Fruit fly (Drosophila melanogaster) whole organism, prepupa: ENCODE data around the gene Myo10A.

ENCODE experiments used
- Blimp-1 ChIP-seq: fragments of 200-800 bp; sonication (Bioruptor generic); optimal IDR thresholded peaks from 3 replicates; lab custom pipeline; 2017; ENCODE audit warnings: missing biosample characterization, missing genetic modification characterization, mild to moderate bottlenecking, moderate library complexity, missing genetic modification reagents
- CG10631 ChIP-seq: fragments of 200-800 bp; sonication (Bioruptor generic); optimal IDR thresholded peaks from 2 replicates; lab custom pipeline; 2016; ENCODE audit warnings: missing biosample characterization, missing genetic modification characterization
- CG10669 ChIP-seq: fragments of 200-800 bp; sonication (Bioruptor generic); optimal IDR thresholded peaks from 3 replicates; lab custom pipeline; 2018; ENCODE audit warnings: missing biosample characterization, mild to moderate bottlenecking, missing genetic modification characterization, moderate library complexity
- CG1621 ChIP-seq: fragments of 200-800 bp; sonication (Bioruptor generic); optimal IDR thresholded peaks from 3 replicates; lab custom pipeline; 2018; ENCODE audit warnings: missing biosample characterization, mild to moderate bottlenecking, missing genetic modification characterization
- CG16779 ChIP-seq: fragments of 200-800 bp; sonication (Bioruptor generic); optimal IDR thresholded peaks from 3 replicates; lab custom pipeline; 2017; ENCODE audit warnings: missing biosample characterization, mild to moderate bottlenecking, missing genetic modification characterization
- CG32006 ChIP-seq: fragments of 200-800 bp; sonication (Bioruptor generic); optimal IDR thresholded peaks from 3 replicates; lab custom pipeline; 2017; ENCODE audit warnings: missing biosample characterization, mild to moderate bottlenecking, missing genetic modification characterization
- CG3919 ChIP-seq: fragments of 200-800 bp; sonication (Bioruptor generic); optimal IDR thresholded peaks from 3 replicates; lab custom pipeline; 2016; ENCODE audit warnings: missing biosample characterization, missing genetic modification characterization
- CG4318 ChIP-seq: fragments of 200-800 bp; sonication (Bioruptor generic); optimal IDR thresholded peaks from 3 replicates; lab custom pipeline; 2017; ENCODE audit warnings: missing biosample characterization, mild to moderate bottlenecking, missing genetic modification characterization
- CG6163 ChIP-seq: fragments of 200-800 bp; sonication (Bioruptor generic); IDR thresholded peaks from 3 replicates; pipeline ENCODE4 v1.3.6; 2022; ENCODE audit warnings: missing biosample characterization, missing genetic modification characterization
- CG6276 ChIP-seq: fragments of 200-800 bp; sonication (Bioruptor generic); optimal IDR thresholded peaks from 2 replicates; lab custom pipeline; 2017; ENCODE audit warnings: missing biosample characterization, mild to moderate bottlenecking, missing genetic modification characterization
- CG6808 ChIP-seq: fragments of 200-800 bp; sonication (Bioruptor generic); optimal IDR thresholded peaks from 3 replicates; lab custom pipeline; 2017; ENCODE audit warnings: missing biosample characterization, missing genetic modification characterization, mild to moderate bottlenecking, moderate library complexity, missing genetic modification reagents
- CG6854 ChIP-seq: fragments of 200-800 bp; sonication (Bioruptor generic); optimal IDR thresholded peaks from 2 replicates; lab custom pipeline; 2017; ENCODE audit warnings: missing biosample characterization, mild to moderate bottlenecking, missing genetic modification characterization
- CG8119 ChIP-seq: fragments of 200-800 bp; sonication (Bioruptor generic); IDR thresholded peaks from 3 replicates; pipeline ENCODE4 v1.3.6; 2022; ENCODE audit warnings: missing biosample characterization, missing genetic modification characterization
- CG8632 ChIP-seq: fragments of 200-800 bp; sonication (Bioruptor generic); optimal IDR thresholded peaks from 3 replicates; lab custom pipeline; 2016; ENCODE audit warnings: missing biosample characterization, missing genetic modification characterization
- CG9139 ChIP-seq: fragments of 200-800 bp; sonication (Bioruptor generic); optimal IDR thresholded peaks from 3 replicates; lab custom pipeline; 2017; ENCODE audit warnings: missing biosample characterization, mild to moderate bottlenecking, missing genetic modification characterization
- Eip75B ChIP-seq: fragments of 200-800 bp; sonication (Bioruptor generic); optimal IDR thresholded peaks from 3 replicates; lab custom pipeline; 2016; ENCODE audit warnings: missing biosample characterization, missing genetic modification characterization
- Eip78C ChIP-seq: fragments of 200-800 bp; sonication (Bioruptor generic); peaks from one replicate; lab custom pipeline; 2016; ENCODE audit warnings: missing biosample characterization, missing genetic modification characterization
- Eip93F ChIP-seq: fragments of 200-800 bp; sonication (Bioruptor generic); optimal IDR thresholded peaks from 2 replicates; lab custom pipeline; 2016; ENCODE audit warnings: missing biosample characterization, mild to moderate bottlenecking, missing genetic modification characterization
- Ets21C ChIP-seq: fragments of 200-800 bp; sonication (Bioruptor generic); optimal IDR thresholded peaks from 3 replicates; lab custom pipeline; 2016; ENCODE audit warnings: missing biosample characterization, missing genetic modification characterization
- Hr39 ChIP-seq: fragments of 200-800 bp; sonication (Bioruptor generic); optimal IDR thresholded peaks from 2 replicates; lab custom pipeline; 2016; ENCODE audit warnings: missing biosample characterization, missing genetic modification characterization
- Hr4 ChIP-seq: fragments of 200-800 bp; sonication (Bioruptor generic); optimal IDR thresholded peaks from 3 replicates; lab custom pipeline; 2016; ENCODE audit warnings: missing biosample characterization, missing genetic modification characterization
- Lpt ChIP-seq: fragments of 200-800 bp; sonication (Bioruptor generic); optimal IDR thresholded peaks from 3 replicates; lab custom pipeline; 2016; ENCODE audit warnings: missing biosample characterization, missing genetic modification characterization
- Met ChIP-seq: fragments of 200-800 bp; sonication (Bioruptor generic); optimal IDR thresholded peaks from 3 replicates; lab custom pipeline; 2016; ENCODE audit warnings: missing biosample characterization, missing genetic modification characterization
- Sox102F ChIP-seq: fragments of 200-800 bp; sonication (Bioruptor generic); optimal IDR thresholded peaks from 2 replicates; lab custom pipeline; 2016; ENCODE audit warnings: missing biosample characterization, mild to moderate bottlenecking, missing genetic modification characterization
- Sox14 ChIP-seq: fragments of 200-800 bp; sonication (Bioruptor generic); optimal IDR thresholded peaks from 3 replicates; lab custom pipeline; 2016; ENCODE audit warnings: missing biosample characterization, missing genetic modification characterization
- achi ChIP-seq: fragments of 200-800 bp; sonication (Bioruptor generic); optimal IDR thresholded peaks from 3 replicates; lab custom pipeline; 2016; ENCODE audit warnings: missing biosample characterization, missing genetic modification characterization
- acj6 ChIP-seq: fragments of 200-800 bp; sonication (Bioruptor generic); optimal IDR thresholded peaks from 3 replicates; lab custom pipeline; 2016; ENCODE audit warnings: missing biosample characterization, missing genetic modification characterization
- cyc ChIP-seq: fragments of 200-800 bp; sonication (Bioruptor generic); optimal IDR thresholded peaks from 3 replicates; lab custom pipeline; 2016; ENCODE audit warnings: missing biosample characterization, missing genetic modification characterization
- dsx ChIP-seq: fragments of 200-800 bp; optimal IDR thresholded peaks from 3 replicates; lab custom pipeline; 2019; ENCODE audit warnings: missing biosample characterization, mild to moderate bottlenecking, missing genetic modification characterization, moderate library complexity; ENCODE audit not compliant: poor library complexity, severe bottlenecking
- eg ChIP-seq: fragments of 200-800 bp; sonication (Bioruptor generic); IDR thresholded peaks from 3 replicates; pipeline ENCODE4 v1.3.6; 2022; ENCODE audit warnings: missing biosample characterization, missing genetic modification characterization
- fd59A ChIP-seq: fragments of 200-800 bp; sonication (Bioruptor generic); optimal IDR thresholded peaks from 2 replicates; lab custom pipeline; 2017; ENCODE audit warnings: missing biosample characterization, mild to moderate bottlenecking, missing genetic modification characterization, missing genetic modification reagents
- net ChIP-seq: fragments of 200-800 bp; sonication (Bioruptor generic); optimal IDR thresholded peaks from 3 replicates; lab custom pipeline; 2016; ENCODE audit warnings: missing biosample characterization, missing genetic modification characterization
- spab ChIP-seq: fragments of 200-800 bp; sonication (Bioruptor generic); optimal IDR thresholded peaks from 2 replicates; lab custom pipeline; 2017; ENCODE audit warnings: missing biosample characterization, mild to moderate bottlenecking, missing genetic modification characterization, missing genetic modification reagents
- ss ChIP-seq, 2 experiments: fragments of 200-800 bp; sonication (Bioruptor generic); optimal IDR thresholded peaks; 2 replicates in 1 of 2; 3 replicates in 1 of 2; lab custom pipeline; 2017 to 2018; ENCODE audit warnings: mild to moderate bottlenecking in 2 of 2, missing biosample characterization in 2 of 2, missing genetic modification characterization in 2 of 2, moderate library complexity in 1 of 2
- svp ChIP-seq: fragments of 200-800 bp; sonication (Bioruptor generic); peaks from one replicate; lab custom pipeline; 2016; ENCODE audit warnings: missing biosample characterization, missing genetic modification characterization
- topi ChIP-seq: fragments of 200-800 bp; sonication (Bioruptor generic); optimal IDR thresholded peaks from 3 replicates; lab custom pipeline; 2016; ENCODE audit warnings: missing biosample characterization, missing genetic modification characterization
- vri ChIP-seq: fragments of 200-800 bp; sonication (Bioruptor generic); optimal IDR thresholded peaks from 3 replicates; lab custom pipeline; 2016; ENCODE audit warnings: missing biosample characterization, mild to moderate bottlenecking, missing genetic modification characterization

The Myo10A gene

dm6 chrX:10927110-10927509 lies 3.5 kb upstream of the Myo10A start, which contains the start of gene CG2145 (continued):
- TF ChIP-seq cyc (GFP tag; lab: Kevin White, UChicago) (peak; percentile 19), CG8632 (GFP tag; lab: Kevin White, UChicago) (peak; percentile 34), Hr39 (GFP tag; lab: Kevin White, UChicago) (peak; percentile 13), topi (GFP tag; lab: Kevin White, UChicago) (peak; percentile 56), vri (GFP tag; lab: Kevin White, UChicago) (peak; percentile 56), CG32006 (GFP tag; lab: Kevin White, UChicago) (peak; percentile 26), CG3919 (GFP tag; lab: Kevin White, UChicago) (peak; percentile 75), Eip93F (peak; percentile 85), Sox14 (GFP tag; lab: Kevin White, UChicago) (no peak), CG1621 (peak; percentile 12), Eip78C (GFP tag; lab: Kevin White, UChicago) (peak; percentile 71), CG10631 (peak; percentile 4)
- TF ChIP-seq, all 60 proteins: peak for 40

DNA sequence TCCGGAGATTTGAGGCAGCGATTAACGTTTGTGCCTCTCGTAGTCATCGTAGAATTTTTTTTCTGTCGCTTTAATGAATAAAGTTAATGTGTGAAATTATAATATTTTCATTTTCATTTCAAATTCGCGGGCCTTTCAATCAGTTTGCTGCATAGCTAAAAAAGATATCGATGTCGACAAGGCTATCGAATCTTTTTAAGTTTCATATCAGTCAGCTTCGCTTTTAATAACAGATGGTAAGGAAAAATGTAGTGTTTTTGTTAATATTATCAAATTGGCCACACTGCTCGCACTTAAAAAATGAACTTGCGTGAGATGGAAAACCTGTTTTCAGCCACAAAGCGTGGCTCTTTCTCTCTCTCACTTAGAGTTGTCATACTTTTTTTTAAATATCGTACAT lies 1.0 kb upstream of the Myo10A start:
- TF ChIP-seq acj6 (no peak), CG10669 (no peak), Eip78C (GFP tag; lab: Kevin White, UChicago) (peak; percentile 11), Hr4 (GFP tag; lab: Kevin White, UChicago) (no peak)

DNA sequence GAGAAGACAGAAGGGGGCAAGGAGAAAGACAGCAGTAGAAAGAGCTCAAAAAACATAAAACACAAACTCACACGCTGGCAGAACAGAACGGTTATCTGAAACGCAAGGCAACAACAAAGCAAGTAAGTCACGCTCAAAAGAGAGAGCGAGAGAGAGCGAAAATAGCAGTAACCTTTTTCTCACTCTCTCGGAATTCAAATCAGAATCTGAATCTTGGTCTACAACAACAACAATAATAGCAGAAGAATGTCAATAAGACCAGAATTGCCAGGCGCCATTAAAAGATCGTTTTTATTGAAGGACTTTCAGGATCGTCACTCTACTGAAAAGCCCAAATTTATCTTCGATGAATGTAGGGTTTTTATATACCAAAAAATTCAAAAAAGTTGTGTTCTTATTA lies 610 bp downstream of the Myo10A start:
- TF ChIP-seq Ets21C (GFP tag; lab: Kevin White, UChicago): no peak
- no peak for TF ChIP-seq Lpt
- no peak for TF ChIP-seq fd59A (GFP tag; lab: Kevin White, UChicago)
- no peak for TF ChIP-seq dsx (GFP tag; lab: Kevin White, UChicago)
- no peak for TF ChIP-seq ss (GFP tag; optimal IDR thresholded peaks at IDR 0.05; lab: Kevin White, UChicago)
- TF ChIP-seq Eip93F: no peak

DNA sequence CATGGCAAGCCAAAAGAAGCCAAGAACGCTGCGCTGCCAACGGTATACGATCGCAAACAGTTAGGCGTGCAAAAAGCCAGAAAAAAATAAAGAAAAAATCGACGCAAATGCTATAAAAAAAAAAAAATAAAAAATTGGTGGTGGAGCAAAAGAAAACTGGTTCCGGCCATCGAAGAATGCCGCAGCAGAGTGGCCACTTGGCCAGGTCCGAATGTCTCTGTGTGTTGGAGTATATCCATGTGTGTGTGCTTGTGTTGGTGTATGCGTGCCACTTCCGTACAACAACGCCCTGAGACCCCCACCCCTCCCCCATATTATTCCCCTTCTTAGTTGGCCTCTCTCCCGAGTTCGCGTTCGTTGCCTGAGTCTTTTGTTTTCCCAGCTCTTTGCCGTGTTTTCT lies 1.7 kb downstream of the Myo10A start:
- TF ChIP-seq net (GFP tag; lab: Kevin White, UChicago) (no peak), Sox102F (GFP tag; lab: Kevin White, UChicago) (peak; percentile 0), CG1621 (peak; percentile 31), CG8119 (peak; percentile 59), Eip75B (no peak), svp (GFP tag; lab: Kevin White, UChicago) (peak; percentile 62), eg (peak; percentile 63; the same call in 2 of the 3 replicates), CG6808 (peak; percentile 62), CG6854 (GFP tag; lab: Kevin White, UChicago) (peak; percentile 83), Blimp-1 (GFP tag; lab: Kevin White, UChicago) (peak; percentile 32), CG4318 (GFP tag; lab: Kevin White, UChicago) (no peak), spab (GFP tag; lab: Kevin White, UChicago) (peak; percentile 6), Met (GFP tag; lab: Kevin White, UChicago) (peak; percentile 0), Eip93F (no peak), ss (GFP tag; optimal IDR thresholded peaks at IDR 0.05; lab: Kevin White, UChicago) (peak; percentile 49 to 91), achi (peak; percentile 8), CG9139 (GFP tag; lab: Kevin White, UChicago) (peak; percentile 62), CG6276 (GFP tag; lab: Kevin White, UChicago) (peak; percentile 26), CG3919 (GFP tag; lab: Kevin White, UChicago) (no peak), Lpt (peak; percentile 2), CG16779 (tag; lab: Kevin White, UChicago) (peak; percentile 41), dsx (GFP tag; lab: Kevin White, UChicago) (peak; percentile 2), CG6163 (peak; percentile 58; the same call in 2 of the 3 replicates)
- TF ChIP-seq, all 60 proteins: peak for 18
